Worm (Caenorhabditis elegans) whole organism, L2 larva: ENCODE measurements around the gene F36D3.14.

Experiments used
- alr-1 ChIP-seq: fragments of 150-350 bp; optimal IDR thresholded peaks from 2 replicates; lab custom pipeline; 2014; ENCODE audit warnings: missing biosample characterization, missing genetic modification characterization
- crh-2 ChIP-seq: sonication (generic microtip); optimal IDR thresholded peaks from 2 replicates; lab custom pipeline; 2017; ENCODE audit warnings: missing biosample characterization, missing genetic modification characterization
- sem-4 ChIP-seq: fragments of 150-350 bp; optimal IDR thresholded peaks from 2 replicates; lab custom pipeline; 2014; ENCODE audit warnings: missing biosample characterization, missing genetic modification reagents, missing genetic modification characterization
- sma-9 ChIP-seq, 2 experiments: fragments of 150-350 bp in 1 of 2; sonication (generic microtip) in 1 of 2; optimal IDR thresholded peaks; 2 replicates each; lab custom pipeline; 2014 to 2016; ENCODE audit warnings: missing genetic modification characterization in 2 of 2, mild to moderate bottlenecking in 1 of 2, missing biosample characterization in 1 of 2, missing compliant biosample characterization in 1 of 2, missing genetic modification reagents in 1 of 2, moderate library complexity in 1 of 2

Gene F36D3.14

ce11 chrV:16455065-16455464 is 48.0 kb downstream of the F36D3.14 start, which contains the start of gene str-14:
Gene str-14, minus strand, starts transcription at chrV:16455165.
- no peak for TF ChIP-seq sem-4 (tag; lab: Kevin White, UChicago)
- no peak for TF ChIP-seq sma-9 (GFP tag; optimal IDR thresholded peaks at IDR 0.05; lab: Kevin White, UChicago)
- no peak for TF ChIP-seq sma-9 (tag; optimal IDR thresholded peaks at IDR 0.05; lab: Kevin White, UChicago)
- TF ChIP-seq alr-1 (tag; lab: Kevin White, UChicago), result no peak
- no peak for TF ChIP-seq crh-2 (tag; lab: Kevin White, UChicago)
